Fruit fly (Drosophila melanogaster) whole organism, wandering third instar larva: Measurements from ENCODE around the gene Abd-B.

Experiments used
- Dfd ChIP-seq: fragments of >200 bp; optimal IDR thresholded peaks from 2 replicates; lab custom pipeline; 2017; ENCODE audit warnings: missing biosample characterization, missing genetic modification characterization
- Dif ChIP-seq: fragments of 200-275, 200-300 bp; sonication (Bioruptor generic); optimal IDR thresholded peaks from 2 replicates; lab custom pipeline; 2018; ENCODE audit warnings: missing biosample characterization, missing genetic modification characterization; ENCODE audit not compliant: partially characterized antibody
- Hr78 ChIP-seq: fragments of >200 bp; optimal IDR thresholded peaks from 2 replicates; lab custom pipeline; 2017; ENCODE audit warnings: missing biosample characterization, missing genetic modification characterization
- Myc ChIP-seq: fragments of >200 bp; optimal IDR thresholded peaks from 2 replicates; lab custom pipeline; 2017
- N ChIP-seq: fragments of >200 bp; optimal IDR thresholded peaks from 2 replicates; lab custom pipeline; 2018; ENCODE audit warnings: missing biosample characterization, missing external identifiers, missing genetic modification characterization
- OdsH ChIP-seq: fragments of 200-800 bp; sonication (Bioruptor generic); optimal IDR thresholded peaks from 2 replicates; lab custom pipeline; 2016; ENCODE audit warnings: missing biosample characterization, mild to moderate bottlenecking, missing genetic modification characterization
- Sp1 ChIP-seq: fragments of 200-800 bp; sonication (Bioruptor generic); optimal IDR thresholded peaks from 3 replicates; lab custom pipeline; 2019; ENCODE audit warnings: missing biosample characterization, mild to moderate bottlenecking, missing genetic modification characterization, moderate library complexity
- ey ChIP-seq: fragments of 200-800 bp; sonication (Bioruptor generic); optimal IDR thresholded peaks from 2 replicates; lab custom pipeline; 2016; ENCODE audit warnings: missing biosample characterization, missing genetic modification characterization
- foxo ChIP-seq, 2 experiments: fragments of 200-800 bp; sonication (Bioruptor generic); optimal IDR thresholded peaks; 2 replicates in 1 of 2; 3 replicates in 1 of 2; lab custom pipeline; 2016 to 2017; ENCODE audit warnings: missing biosample characterization in 2 of 2, missing genetic modification characterization in 2 of 2
- h ChIP-seq: fragments of 200-800 bp; sonication (Bioruptor generic); optimal IDR thresholded peaks from 3 replicates; lab custom pipeline; 2016; ENCODE audit warnings: missing biosample characterization, mild to moderate bottlenecking, missing genetic modification characterization
- tai ChIP-seq: sonication (Bioruptor generic); optimal IDR thresholded peaks from 2 replicates; lab custom pipeline; 2016; ENCODE audit warnings: missing biosample characterization, missing genetic modification characterization
- usp ChIP-seq: fragments of >200 bp; optimal IDR thresholded peaks from 2 replicates; lab custom pipeline; 2017; ENCODE audit warnings: missing biosample characterization, missing genetic modification characterization

DNA sequence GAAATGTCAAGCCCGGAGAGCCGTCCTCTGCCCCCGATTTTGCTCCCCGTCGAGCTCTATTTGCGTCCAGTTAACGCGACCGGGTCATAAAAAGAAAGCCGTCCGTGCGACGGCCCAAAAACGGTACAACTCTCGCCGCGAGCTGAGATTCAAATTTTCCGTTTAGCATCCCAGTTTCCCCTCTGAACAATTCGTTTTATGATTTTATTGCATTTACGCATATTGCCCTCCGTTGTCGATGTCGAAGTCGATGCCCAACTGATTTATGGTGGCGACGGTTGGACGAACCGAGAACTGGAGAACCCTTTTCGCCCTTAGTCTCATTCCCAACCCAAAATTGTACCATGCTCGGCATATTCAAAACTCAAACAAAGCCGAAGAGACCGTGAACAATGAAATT, 20.7 kb downstream of the Abd-B start:
- TF ChIP-seq Dfd (GFP tag; lab: Kevin White, UChicago), result no peak
- TF ChIP-seq tai (GFP tag; lab: Kevin White, UChicago), result no peak
- TF ChIP-seq OdsH, result no peak
- TF ChIP-seq Dif (GFP tag; lab: Kevin White, UChicago), result no peak
- TF ChIP-seq ey, result no peak
- no peak for TF ChIP-seq h
- TF ChIP-seq usp (GFP tag; lab: Kevin White, UChicago), result no peak
- TF ChIP-seq N (GFP tag; lab: Kevin White, UChicago), result no peak
- TF ChIP-seq Myc (lab: Kevin White, UChicago), result no peak
- TF ChIP-seq Sp1 (GFP tag; lab: Kevin White, UChicago), result no peak
- TF ChIP-seq Hr78 (GFP tag; lab: Kevin White, UChicago), result no peak
- TF ChIP-seq foxo (GFP tag; optimal IDR thresholded peaks at IDR 0.05; lab: Kevin White, UChicago), result no peak
